Worm (Caenorhabditis elegans): ENCODE results near the gene C03G6.17.
"Not testable (repeated sequence)": the region's sequence is repeated elsewhere in the genome, so short reads cannot be mapped to it uniquely, and the experiment has no call there.

Gene C03G6.17

ce11 chrV:7341942-7342341 is 39.0 kb downstream of the C03G6.17 start, which contains the start of the genes nhr-263 and nhr-148:
nhr-263 (minus strand) TSS chrV:7342042.
nhr-148 (plus strand) TSS chrV:7342156.
- TF ChIP-seq ama-1 (optimal IDR thresholded peaks at IDR 0.05) = no peak
- no peak for TF ChIP-seq dmd-4 (tag; optimal IDR thresholded peaks at IDR 0.05; ENCODE audit: borderline replicate concordance)
- no peak for TF ChIP-seq fkh-10 (GFP tag; optimal IDR thresholded peaks at IDR 0.05)
- TF ChIP-seq ceh-9 (tag; optimal IDR thresholded peaks at IDR 0.05) = no peak
- no peak for TF ChIP-seq pha-4 (tag; optimal IDR thresholded peaks at IDR 0.05)
- no peak for TF ChIP-seq mec-3 (tag; optimal IDR thresholded peaks at IDR 0.05; ENCODE audit: borderline replicate concordance)
- no peak for TF ChIP-seq tbx-2 (tag; optimal IDR thresholded peaks at IDR 0.05)
- no peak for TF ChIP-seq Y22D7AL.16 (tag; optimal IDR thresholded peaks at IDR 0.05)
- no peak for TF ChIP-seq pat-9 (tag; optimal IDR thresholded peaks at IDR 0.05)
- no peak for TF ChIP-seq ceh-24 (tag; optimal IDR thresholded peaks at IDR 0.05)
- no peak for TF ChIP-seq ets-4 (tag; optimal IDR thresholded peaks at IDR 0.05)
- TF ChIP-seq ceh-30 (tag; optimal IDR thresholded peaks at IDR 0.05) = no peak
- TF ChIP-seq hlh-15 (tag; optimal IDR thresholded peaks at IDR 0.05) = no peak
- TF ChIP-seq che-1 (tag; optimal IDR thresholded peaks at IDR 0.05) = no peak
- no peak for TF ChIP-seq T23F11.4 (GFP tag; optimal IDR thresholded peaks at IDR 0.05)
- TF ChIP-seq ceh-45 (GFP tag; IDR thresholded peaks at IDR 0.05) = no peak
- TF ChIP-seq ceh-6 (GFP tag; optimal IDR thresholded peaks at IDR 0.05) = no peak
- no peak for TF ChIP-seq syd-9 (tag; optimal IDR thresholded peaks at IDR 0.05)
- no peak for TF ChIP-seq C38D4.7 (GFP tag; optimal IDR thresholded peaks at IDR 0.05)
- no peak for TF ChIP-seq lim-6 (tag; optimal IDR thresholded peaks at IDR 0.05)

DNA sequence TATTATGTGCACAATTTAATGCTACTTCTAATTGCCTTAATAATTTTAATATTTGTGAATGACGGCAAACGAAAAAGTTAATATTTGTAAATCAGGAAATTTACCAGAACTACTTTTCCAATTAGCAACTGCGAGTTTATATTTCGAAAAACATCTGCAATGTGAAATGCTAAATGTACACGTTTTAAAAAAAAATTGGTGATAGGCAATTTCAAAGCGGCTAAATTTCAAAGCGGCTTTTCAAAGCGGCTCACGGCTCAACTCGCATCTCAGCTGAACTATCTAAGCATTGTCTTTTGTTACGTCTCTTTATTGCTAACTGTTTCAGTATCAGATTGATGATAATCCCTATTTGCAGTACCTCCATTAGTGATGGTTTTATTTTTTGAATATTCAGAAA is 41.1 kb downstream of the C03G6.17 start, which contains the start of gene srh-187:
TSS of gene srh-187 (minus strand) at position 101 of the 400 bp plus-strand sequence.
- TF ChIP-seq ets-4 (tag; optimal IDR thresholded peaks at IDR 0.05) (no peak), ahr-1 (tag; optimal IDR thresholded peaks at IDR 0.05) (no peak), zip-5 (tag; optimal IDR thresholded peaks at IDR 0.05) (no peak), C38D4.7 (GFP tag; optimal IDR thresholded peaks at IDR 0.05) (no peak), nhr-232 (tag; optimal IDR thresholded peaks at IDR 0.05) (no peak), ref-2 (tag; optimal IDR thresholded peaks at IDR 0.05) (no peak), fkh-6 (tag; optimal IDR thresholded peaks at IDR 0.05) (no peak)

- TF ChIP-seq npax-4, tbx-7, fkh-6 (tag; optimal IDR thresholded peaks at IDR 0.05): not testable (repeated sequence)
Measured at ce11 chrV:7337218-7337617, 43.7 kb downstream of the C03G6.17 start, which contains the start of gene F10G2.7. F10G2.7 (minus strand) TSS chrV:7337318.

DNA sequence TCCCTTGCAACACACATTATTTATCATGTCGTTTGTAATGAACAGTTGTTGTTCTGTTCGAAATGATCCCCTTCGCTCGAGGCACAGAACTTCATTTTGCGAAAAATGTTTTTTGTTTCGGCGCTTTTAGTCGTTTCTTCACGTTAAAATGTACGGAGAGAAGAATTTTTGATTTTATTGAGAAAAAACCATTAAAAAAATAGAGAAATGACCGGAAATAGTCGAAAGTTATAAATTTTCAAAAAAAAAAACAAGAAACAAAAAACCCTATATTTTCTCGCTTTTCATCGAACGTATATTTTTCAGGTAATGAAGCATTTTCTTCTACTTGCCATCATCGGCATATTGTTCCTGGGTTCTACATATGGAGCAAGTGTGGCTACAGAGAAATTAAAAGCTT is 48.7 kb downstream of the C03G6.17 start, which contains the start of gene F10G2.1:
TSS of gene F10G2.1 (plus strand) at position 301 of the 400 bp plus-strand sequence.
- TF ChIP-seq unc-42 (tag; optimal IDR thresholded peaks at IDR 0.05) (no peak), pha-4 (tag; optimal IDR thresholded peaks at IDR 0.05) (no peak), ama-1 (optimal IDR thresholded peaks at IDR 0.05) (no peak), K09A11.1 (tag; optimal IDR thresholded peaks at IDR 0.05; ENCODE audit: insufficient read depth) (no peak), zip-5 (tag; optimal IDR thresholded peaks at IDR 0.05) (no peak), ets-4 (tag; optimal IDR thresholded peaks at IDR 0.05) (no peak), sdc-2 (tag; optimal IDR thresholded peaks at IDR 0.05) (no peak), mec-3 (tag; optimal IDR thresholded peaks at IDR 0.05; ENCODE audit: borderline replicate concordance) (no peak), fax-1 (tag; optimal IDR thresholded peaks at IDR 0.05) (no peak), ceh-34 (tag; optimal IDR thresholded peaks at IDR 0.05) (no peak), F13H6.1 (tag; optimal IDR thresholded peaks at IDR 0.05) (no peak), pat-9 (tag; optimal IDR thresholded peaks at IDR 0.05) (no peak), ceh-31 (tag; optimal IDR thresholded peaks at IDR 0.05) (no peak), odd-2 (tag; optimal IDR thresholded peaks at IDR 0.05) (no peak), npax-4 (tag; optimal IDR thresholded peaks at IDR 0.05) (no peak), K02D7.2 (tag; optimal IDR thresholded peaks at IDR 0.05) (no peak)

Measured in whole organism, late embryonic.